Worm (Caenorhabditis elegans) whole organism, L1 larva: ENCODE results near the gene Y75B12B.3.

Source experiments
- fkh-10 ChIP-seq: sonication (generic microtip); optimal IDR thresholded peaks from 2 replicates; lab custom pipeline; 2017; ENCODE audit warnings: missing biosample characterization, missing genetic modification reagents, missing genetic modification characterization
- fos-1 ChIP-seq: fragments of 150-350 bp; optimal IDR thresholded peaks from 2 replicates; lab custom pipeline; 2014; ENCODE audit warnings: missing biosample characterization, missing genetic modification characterization
- nhr-12 ChIP-seq: sonication (generic microtip); optimal IDR thresholded peaks from 2 replicates; lab custom pipeline; 2017; ENCODE audit warnings: missing biosample characterization, missing genetic modification characterization

DNA sequence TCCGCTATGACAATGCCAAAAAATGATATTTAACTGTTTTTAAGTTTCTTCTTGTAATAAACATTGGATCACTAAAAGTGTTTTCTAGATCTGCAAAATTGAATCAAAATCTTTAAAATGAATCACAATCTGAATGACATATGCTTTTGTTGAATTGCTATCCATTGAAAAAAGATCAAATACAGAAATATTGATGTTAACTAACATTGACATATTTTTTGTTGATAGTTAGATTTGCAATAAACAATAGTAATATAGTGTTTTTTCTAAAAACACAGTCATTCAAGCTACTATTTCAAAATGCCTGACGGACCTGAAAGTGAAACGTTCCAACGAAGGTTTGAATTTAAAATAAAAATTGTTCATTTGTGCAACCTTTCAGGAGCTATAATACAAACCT is 35.4 kb downstream of the Y75B12B.3 start, which contains the start of gene T09F5.2:
- TF ChIP-seq fos-1 (tag; lab: Kevin White, UChicago) (no peak), nhr-12 (no peak), fkh-10 (GFP tag; lab: Kevin White, UChicago) (no peak)
